Fruit fly (Drosophila melanogaster) S2 (cell line): ENCODE measurements around the gene CG43999.

Experiments
- CG8478 ChIP-seq: fragments of >200 bp; optimal IDR thresholded peaks from 2 replicates; lab custom pipeline; 2018
- CTCF ChIP-seq, 2 experiments: fragments of >200 bp; optimal IDR thresholded peaks; 2 replicates each; lab custom pipeline; 2018

DNA sequence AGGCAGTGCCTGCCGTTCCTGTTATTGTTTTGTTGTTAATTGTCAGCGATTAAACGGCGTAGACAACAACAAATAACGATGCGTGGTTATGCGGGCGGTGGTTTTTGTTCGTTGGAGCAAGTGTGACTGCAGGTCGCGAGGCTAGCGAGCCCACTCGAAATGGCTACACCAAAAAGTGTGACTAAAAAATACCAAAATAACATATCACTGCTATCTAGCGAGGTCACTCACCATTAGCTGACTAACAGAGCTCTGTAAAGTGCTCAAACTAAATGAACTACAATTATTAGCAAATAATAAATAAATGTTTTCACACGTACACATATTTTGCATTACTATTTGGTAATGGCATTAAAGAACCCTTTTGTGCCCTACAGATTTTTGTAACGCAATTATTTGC is 38.9 kb downstream of the CG43999 start, which contains the start of gene Pli:
- peak; percentile 59 to 63 for TF ChIP-seq CTCF (optimal IDR thresholded peaks at IDR 0.05; lab: Kevin White, UChicago)
- TF ChIP-seq CG8478 (lab: Kevin White, UChicago): no peak
